Worm (Caenorhabditis elegans): Measurements from ENCODE around the gene fmi-1.

fmi-1 gene

ce11 chrV:13063402-13063801 is 44.5 kb downstream of the fmi-1 start:
- TF ChIP-seq hrde-1 (tag; optimal IDR thresholded peaks at IDR 0.05; ENCODE audit: borderline replicate concordance) = no peak
- TF ChIP-seq ceh-91 (GFP tag; IDR thresholded peaks at IDR 0.05) = no peak
- TF ChIP-seq rcor-1 (GFP tag; IDR thresholded peaks at IDR 0.05) = no peak
- no peak for TF ChIP-seq T07F8.4 (tag; optimal IDR thresholded peaks at IDR 0.05)
- TF ChIP-seq lin-40 (tag; optimal IDR thresholded peaks at IDR 0.05) = no peak
- no peak for TF ChIP-seq ets-4 (GFP tag; optimal IDR thresholded peaks at IDR 0.05)
- no peak for TF ChIP-seq F10E7.11 (tag; optimal IDR thresholded peaks at IDR 0.05)

DNA sequence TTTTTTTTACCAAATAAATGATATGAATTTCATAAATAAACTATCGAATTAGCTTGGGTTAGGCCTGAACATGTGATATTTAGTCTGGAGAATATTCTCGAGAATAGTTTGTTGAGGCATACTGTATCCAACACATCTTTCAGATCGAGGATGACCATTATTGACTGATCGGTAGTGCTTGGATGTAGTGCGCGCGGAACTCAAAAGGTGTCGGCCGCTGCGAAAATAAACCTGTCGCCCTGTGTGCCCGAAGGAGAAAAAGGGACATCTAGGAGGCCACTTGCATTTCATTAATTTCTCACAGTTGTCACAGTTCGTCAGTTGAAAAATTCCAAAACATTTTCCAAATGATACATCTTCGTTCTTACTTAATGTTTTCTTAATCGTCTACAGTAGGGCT is 45.3 kb downstream of the fmi-1 start:
- no peak for TF ChIP-seq ets-4 (GFP tag; optimal IDR thresholded peaks at IDR 0.05)
- TF ChIP-seq tbp1 (GFP tag; optimal IDR thresholded peaks at IDR 0.05) = peak; percentile 19
- peak; percentile 76 for TF ChIP-seq snpc-4 (GFP tag; optimal IDR thresholded peaks at IDR 0.05)
- peak in 3 of 4 experiments; percentile 75 to 93 (median 91) for TF ChIP-seq snpc-4 (tag; optimal IDR thresholded peaks at IDR 0.05)
- TF ChIP-seq madf-3 (GFP tag; IDR thresholded peaks at IDR 0.05) = no peak
- TF ChIP-seq snpc-1.1 (tag; optimal IDR thresholded peaks at IDR 0.05; ENCODE audit: insufficient read depth) = peak; percentile 89
- TF ChIP-seq Y67H2A.10 (GFP tag; conservative IDR thresholded peaks at IDR 0.05) = no peak
- no peak for TF ChIP-seq hsf-1 (GFP tag; IDR thresholded peaks at IDR 0.05)
- TF ChIP-seq cebp-2 (GFP tag; IDR thresholded peaks at IDR 0.05) = 0 out of 2 replicates have a peak, but pooled peaks have one; percentile 44
- peak; percentile 17 for TF ChIP-seq snpc-3.4 (tag; optimal IDR thresholded peaks at IDR 0.05)
- TF ChIP-seq ama-1 (optimal IDR thresholded peaks at IDR 0.05) = no peak
- TF ChIP-seq ama-1 (GFP tag; optimal IDR thresholded peaks at IDR 0.05) = no peak
- TF ChIP-seq ceh-91 (GFP tag; IDR thresholded peaks at IDR 0.05) = no peak
- no peak for TF ChIP-seq F55B11.4 (tag; optimal IDR thresholded peaks at IDR 0.05; ENCODE audit: borderline replicate concordance, insufficient read depth)

DNA sequence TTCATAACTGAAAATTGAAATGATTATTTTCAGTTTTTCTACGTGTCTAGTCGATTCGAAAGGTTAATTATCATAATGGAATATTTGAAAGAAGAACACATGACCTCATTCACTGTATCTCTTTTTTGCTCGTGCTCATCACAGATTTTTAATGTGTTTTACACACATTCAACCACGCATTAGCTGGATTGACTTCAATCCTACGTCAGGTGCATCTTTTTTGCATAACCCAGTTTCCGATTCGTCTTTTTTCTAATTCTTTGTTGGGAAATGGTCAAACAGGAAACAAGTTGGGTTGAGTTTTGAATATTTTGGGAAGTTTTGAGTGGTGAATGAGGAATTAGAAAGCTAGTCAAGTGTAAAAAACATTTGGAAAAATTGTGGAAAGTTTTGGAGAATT is 51.4 kb downstream of the fmi-1 start:
- TF ChIP-seq atf-7 (tag; optimal IDR thresholded peaks at IDR 0.05) (no peak), cebp-2 (GFP tag; IDR thresholded peaks at IDR 0.05) (no peak), aptf-3 (GFP tag; IDR thresholded peaks at IDR 0.05) (no peak), xnd-1 (tag; optimal IDR thresholded peaks at IDR 0.05) (no peak), ceh-58 (GFP tag; IDR thresholded peaks at IDR 0.05) (no peak), hlh-12 (tag; optimal IDR thresholded peaks at IDR 0.05) (no peak), Y67H2A.10 (GFP tag; conservative IDR thresholded peaks at IDR 0.05) (no peak), lsy-27 (tag; optimal IDR thresholded peaks at IDR 0.05; ENCODE audit: borderline replicate concordance, insufficient read depth) (no peak)

DNA sequence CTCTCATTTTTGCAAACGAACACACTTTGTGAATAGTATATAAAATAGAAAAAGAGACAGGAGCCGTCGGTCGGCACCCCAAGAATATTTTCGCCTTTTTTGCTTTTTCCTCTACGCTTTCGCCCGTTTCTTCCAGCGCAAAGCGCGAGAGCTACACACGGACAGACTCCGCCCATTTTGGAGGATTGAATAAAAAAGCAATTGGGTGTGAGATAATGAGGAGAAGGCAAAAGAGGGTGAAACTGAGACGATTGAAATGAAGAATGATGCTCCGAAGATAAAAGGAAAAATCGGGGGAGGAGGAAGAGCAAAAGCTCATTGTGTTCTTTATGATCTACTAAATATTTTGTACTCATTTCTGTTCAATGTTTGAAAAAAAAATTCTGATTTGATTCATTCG is 52.2 kb downstream of the fmi-1 start, which contains the start of gene C34B4.3:
Gene C34B4.3 (minus strand): TSS at position 101 of the 400 bp plus-strand sequence.
- TF ChIP-seq hlh-26 (GFP tag; conservative IDR thresholded peaks at IDR 0.05) = no peak
- no peak for TF ChIP-seq ets-4 (GFP tag; optimal IDR thresholded peaks at IDR 0.05)
- TF ChIP-seq Y95B8A.8 (GFP tag; IDR thresholded peaks at IDR 0.05) = no peak
- TF ChIP-seq B0035.1 (tag; optimal IDR thresholded peaks at IDR 0.05) = no peak

DNA sequence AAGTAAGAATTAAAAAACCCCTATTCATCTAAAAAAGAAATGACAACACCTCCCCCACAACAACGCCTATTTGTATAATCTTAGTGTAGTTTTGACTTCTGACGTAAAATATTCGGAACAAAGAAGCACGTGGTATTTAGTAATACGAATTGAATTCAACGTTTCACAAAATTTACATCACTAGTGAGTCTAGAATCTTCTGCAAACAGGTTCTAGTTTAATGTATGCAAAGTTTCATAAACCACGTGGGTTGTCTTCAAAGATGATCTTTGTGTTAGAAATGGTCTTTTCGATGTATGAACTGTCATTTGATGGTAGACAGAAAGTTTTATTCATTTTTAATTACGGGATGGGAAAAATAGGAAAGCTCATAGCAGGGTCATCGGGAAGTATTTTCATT is 54.3 kb downstream of the fmi-1 start:
- TF ChIP-seq mxl-1 (tag; optimal IDR thresholded peaks at IDR 0.05) = no peak
- TF ChIP-seq ceh-91 (GFP tag; IDR thresholded peaks at IDR 0.05) = no peak
- no peak for TF ChIP-seq F33H1.4 (GFP tag; IDR thresholded peaks at IDR 0.05)
- TF ChIP-seq ccch-3 (GFP tag; optimal IDR thresholded peaks at IDR 0.05) = no peak
- no peak for TF ChIP-seq efl-1 (GFP tag; optimal IDR thresholded peaks at IDR 0.05)
- no peak for TF ChIP-seq let-607 (tag; optimal IDR thresholded peaks at IDR 0.05)
- TF ChIP-seq F52B5.7 (tag; optimal IDR thresholded peaks at IDR 0.05) = no peak
- no peak for TF ChIP-seq let-526 (GFP tag; IDR thresholded peaks at IDR 0.05)
- TF ChIP-seq ama-1 (optimal IDR thresholded peaks at IDR 0.05) = no peak
- no peak for TF ChIP-seq ama-1 (GFP tag; optimal IDR thresholded peaks at IDR 0.05)
- no peak for TF ChIP-seq ztf-26 (tag; optimal IDR thresholded peaks at IDR 0.05)
- no peak for TF ChIP-seq madf-3 (GFP tag; IDR thresholded peaks at IDR 0.05)
- TF ChIP-seq tbp1 (GFP tag; optimal IDR thresholded peaks at IDR 0.05) = no peak
- no peak for TF ChIP-seq B0019.2 (GFP tag; conservative IDR thresholded peaks at IDR 0.05)
- TF ChIP-seq madf-6 (GFP tag; IDR thresholded peaks at IDR 0.05) = no peak
